Worm (Caenorhabditis elegans) whole organism, L4/young adult: ENCODE results near the gene B0496.2.

Source experiments
- W03F9.2 ChIP-seq: fragments of 150-350 bp; optimal IDR thresholded peaks from 2 replicates; lab custom pipeline; 2014; ENCODE audit warnings: missing biosample characterization, missing genetic modification characterization
- dao-5 ChIP-seq: sonication (generic microtip); optimal IDR thresholded peaks from 2 replicates; lab custom pipeline; 2016; ENCODE audit warnings: missing genotype, missing genetic modification characterization, moderate library complexity, missing compliant biosample characterization
- him-1 ChIP-seq: sonication (generic microtip); optimal IDR thresholded peaks from 2 replicates; lab custom pipeline; 2016; ENCODE audit warnings: missing genotype, missing genetic modification reagents, missing genetic modification characterization, missing compliant biosample characterization

ce11 chrIV:7497750-7498149 is 50.1 kb downstream of the B0496.2 start, which contains the start of gene egas-4:
- TF ChIP-seq dao-5 (tag; lab: Kevin White, UChicago), result no peak
- no peak for TF ChIP-seq W03F9.2 (tag; lab: Kevin White, UChicago)
- TF ChIP-seq him-1 (tag; lab: Kevin White, UChicago), result no peak
